Fruit fly (Drosophila melanogaster) whole organism, embryonic: ENCODE data around the gene CG14329.

Source experiments
- Asciz ChIP-seq: fragments of 200-800 bp; sonication (Bioruptor generic); optimal IDR thresholded peaks from 2 replicates; lab custom pipeline; 2017; ENCODE audit warnings: missing biosample characterization, mild to moderate bottlenecking, missing genetic modification characterization, missing genetic modification reagents
- BtbVII ChIP-seq: fragments of 200-800 bp; sonication (Bioruptor generic); optimal IDR thresholded peaks from 3 replicates; lab custom pipeline; 2017; ENCODE audit warnings: missing biosample characterization, mild to moderate bottlenecking, missing genetic modification characterization
- CG10147 ChIP-seq: fragments of 200-800 bp; sonication (Bioruptor generic); optimal IDR thresholded peaks from 2 replicates; lab custom pipeline; 2019; ENCODE audit warnings: missing biosample characterization, mild to moderate bottlenecking, missing genetic modification characterization, moderate library complexity
- CG11093 ChIP-seq: fragments of 200-800 bp; sonication (Bioruptor generic); IDR thresholded peaks from 3 replicates; pipeline ENCODE4 v1.3.6; 2022; ENCODE audit warnings: missing biosample characterization, missing genetic modification characterization
- CG12299 ChIP-seq: fragments of 200-800 bp; sonication (Bioruptor generic); optimal IDR thresholded peaks from 2 replicates; lab custom pipeline; 2018; ENCODE audit warnings: missing biosample characterization, mild to moderate bottlenecking, missing genetic modification characterization
- CG12659 ChIP-seq: fragments of 200-800 bp; sonication (Bioruptor generic); optimal IDR thresholded peaks from 3 replicates; lab custom pipeline; 2017; ENCODE audit warnings: mild to moderate bottlenecking, missing biosample characterization, missing genetic modification reagents, missing genetic modification characterization
- CG12942 ChIP-seq: fragments of 200-800 bp; sonication (Bioruptor generic); optimal IDR thresholded peaks from 3 replicates; lab custom pipeline; 2016; ENCODE audit warnings: missing biosample characterization, missing genetic modification characterization
- CG14441 ChIP-seq: fragments of 200-800 bp; sonication (Bioruptor generic); IDR thresholded peaks from 2 replicates; pipeline ENCODE4 v1.3.6; 2022; ENCODE audit warnings: missing biosample characterization, missing genetic modification characterization
- CG14860 ChIP-seq: fragments of 200-800 bp; sonication (Bioruptor generic); IDR thresholded peaks from 3 replicates; pipeline ENCODE4 v1.3.6; 2022; ENCODE audit warnings: missing biosample characterization, missing genetic modification characterization; ENCODE audit not compliant: partially characterized antibody
- CG18599 ChIP-seq: fragments of 200-800 bp; sonication (Bioruptor generic); optimal IDR thresholded peaks from 3 replicates; lab custom pipeline; 2017; ENCODE audit warnings: missing biosample characterization, missing genetic modification characterization, mild to moderate bottlenecking, moderate library complexity, missing genetic modification reagents
- CG30403 ChIP-seq: fragments of 200-800 bp; sonication (Bioruptor generic); optimal IDR thresholded peaks from 3 replicates; lab custom pipeline; 2016; ENCODE audit warnings: missing biosample characterization, missing genetic modification characterization
- CG32532 ChIP-seq: fragments of 200-800 bp; sonication (Bioruptor generic); IDR thresholded peaks from 2 replicates; pipeline ENCODE4 v1.3.6; 2022; ENCODE audit warnings: missing biosample characterization, missing genetic modification characterization
- CG34376 ChIP-seq: fragments of 200-800 bp; sonication (Bioruptor generic); optimal IDR thresholded peaks from 2 replicates; lab custom pipeline; 2018; ENCODE audit warnings: missing biosample characterization, mild to moderate bottlenecking, missing genetic modification characterization
- CG42726 ChIP-seq: fragments of 200-800 bp; sonication (Bioruptor generic); IDR thresholded peaks from 2 replicates; pipeline ENCODE4 v1.3.6; 2022; ENCODE audit warnings: missing biosample characterization, missing genetic modification characterization; ENCODE audit not compliant: partially characterized antibody
- CG6654 ChIP-seq: fragments of 200-800 bp; sonication (Bioruptor generic); optimal IDR thresholded peaks from 2 replicates; lab custom pipeline; 2017; ENCODE audit warnings: missing biosample characterization, mild to moderate bottlenecking, missing genetic modification characterization
- CG6791 ChIP-seq: fragments of 200-800 bp; sonication (Bioruptor generic); IDR thresholded peaks from 3 replicates; pipeline ENCODE4 v1.3.6; 2022; ENCODE audit warnings: missing biosample characterization, missing genetic modification characterization; ENCODE audit not compliant: partially characterized antibody
- CG7357 ChIP-seq: fragments of 200-800 bp; sonication (Bioruptor generic); IDR thresholded peaks from 3 replicates; pipeline ENCODE4 v1.3.6; 2022; ENCODE audit warnings: missing biosample characterization, missing genetic modification characterization
- CG7786 ChIP-seq: fragments of 200-800 bp; sonication (Bioruptor generic); optimal IDR thresholded peaks from 2 replicates; lab custom pipeline; 2016; ENCODE audit warnings: missing biosample characterization, missing genetic modification characterization
- CG8290 ChIP-seq, 3 experiments: fragments of 200-800 bp; sonication (Bioruptor generic); optimal IDR thresholded peaks; 2 replicates each; lab custom pipeline; 2016 to 2019; ENCODE audit warnings: missing biosample characterization in 3 of 3, missing genetic modification characterization in 3 of 3, mild to moderate bottlenecking in 2 of 3, moderate library complexity in 1 of 3
- Dfd ChIP-seq, 2 experiments: fragments of >200 bp; optimal IDR thresholded peaks; 2 replicates each; lab custom pipeline; 2017; ENCODE audit warnings: missing biosample characterization in 2 of 2, missing genetic modification characterization in 2 of 2
- Doc3 ChIP-seq: fragments of 200-800 bp; sonication (Bioruptor generic); IDR thresholded peaks from 3 replicates; pipeline ENCODE4 v1.3.6; 2022; ENCODE audit warnings: missing biosample characterization, missing genetic modification characterization; ENCODE audit not compliant: partially characterized antibody
- Ets65A ChIP-seq: fragments of 200-800 bp; sonication (Bioruptor generic); peaks from one replicate; lab custom pipeline; 2016; ENCODE audit warnings: missing biosample characterization, missing genetic modification characterization
- Hey ChIP-seq: fragments of 200-800 bp; sonication (Bioruptor generic); optimal IDR thresholded peaks from 3 replicates; lab custom pipeline; 2018; ENCODE audit warnings: missing biosample characterization, mild to moderate bottlenecking, missing genetic modification characterization
- Hmr ChIP-seq: fragments of 200-800 bp; sonication (Bioruptor generic); optimal IDR thresholded peaks from 3 replicates; lab custom pipeline; 2017; ENCODE audit warnings: mild to moderate bottlenecking, missing biosample characterization, missing genetic modification reagents, missing genetic modification characterization
- Hsf ChIP-seq: fragments of 200-800 bp; sonication (Bioruptor generic); optimal IDR thresholded peaks from 3 replicates; lab custom pipeline; 2016; ENCODE audit warnings: missing biosample characterization, missing genetic modification characterization
- Jarid2 ChIP-seq: fragments of 200-800 bp; sonication (Bioruptor generic); optimal IDR thresholded peaks from 3 replicates; lab custom pipeline; 2017; ENCODE audit warnings: mild to moderate bottlenecking, missing biosample characterization, missing genetic modification reagents, missing genetic modification characterization
- Kr ChIP-seq: fragments of 200-800 bp; sonication (Bioruptor generic); optimal IDR thresholded peaks from 2 replicates; lab custom pipeline; 2017; ENCODE audit warnings: missing biosample characterization, mild to moderate bottlenecking, missing genetic modification characterization
- Med ChIP-seq: fragments of 200-800 bp; sonication (Bioruptor generic); peaks from one replicate; lab custom pipeline; 2016; ENCODE audit warnings: missing biosample characterization, missing genetic modification characterization, mild to moderate bottlenecking, inconsistent platforms, moderate library complexity
- NfI ChIP-seq: fragments of 200-800 bp; sonication (Bioruptor generic); optimal IDR thresholded peaks from 3 replicates; lab custom pipeline; 2018; ENCODE audit warnings: missing biosample characterization, mild to moderate bottlenecking, missing genetic modification characterization, moderate library complexity
- PHDP ChIP-seq: fragments of 200-800 bp; sonication (Bioruptor generic); optimal IDR thresholded peaks from 3 replicates; lab custom pipeline; 2018; ENCODE audit warnings: missing biosample characterization, mild to moderate bottlenecking, missing genetic modification characterization, moderate library complexity
- Scr ChIP-seq: fragments of 200-800 bp; sonication (Bioruptor generic); IDR thresholded peaks from 2 replicates; pipeline ENCODE4 v1.3.6; 2022; ENCODE audit warnings: missing biosample characterization, missing genetic modification characterization; ENCODE audit not compliant: partially characterized antibody
- amos ChIP-seq: fragments of 200-800 bp; sonication (Bioruptor generic); IDR thresholded peaks from 2 replicates; pipeline ENCODE4 v1.3.6; 2022; ENCODE audit warnings: missing biosample characterization, missing genetic modification characterization; ENCODE audit not compliant: partially characterized antibody
- ap ChIP-seq: fragments of 200-800 bp; sonication (Bioruptor generic); IDR thresholded peaks from 2 replicates; pipeline ENCODE4 v1.3.6; 2022; ENCODE audit warnings: missing biosample characterization, missing genetic modification characterization
- bab2 ChIP-seq: fragments of 200-800 bp; sonication (Bioruptor generic); optimal IDR thresholded peaks from 2 replicates; lab custom pipeline; 2016; ENCODE audit warnings: missing biosample characterization, missing genetic modification characterization
- ems ChIP-seq: fragments of 200-800 bp; sonication (Bioruptor generic); optimal IDR thresholded peaks from 3 replicates; lab custom pipeline; 2016; ENCODE audit warnings: missing biosample characterization, missing genetic modification characterization
- fd64A ChIP-seq: fragments of 200-800 bp; sonication (Bioruptor generic); optimal IDR thresholded peaks from 3 replicates; lab custom pipeline; 2018; ENCODE audit warnings: missing biosample characterization, mild to moderate bottlenecking, missing genetic modification characterization
- fu2 ChIP-seq: fragments of 200-800 bp; sonication (Bioruptor generic); optimal IDR thresholded peaks from 2 replicates; lab custom pipeline; 2016; ENCODE audit warnings: missing biosample characterization, missing genetic modification characterization
- gcm ChIP-seq: fragments of 200-800 bp; sonication (Bioruptor generic); optimal IDR thresholded peaks from 2 replicates; lab custom pipeline; 2019; ENCODE audit warnings: missing biosample characterization, mild to moderate bottlenecking, missing genetic modification characterization, moderate library complexity
- gt ChIP-seq: fragments of 200-800 bp; sonication (Bioruptor generic); IDR thresholded peaks from 2 replicates; pipeline ENCODE4 v1.3.6; 2022; ENCODE audit warnings: missing biosample characterization, missing genetic modification characterization
- hb ChIP-seq: fragments of 200-800 bp; sonication (Bioruptor generic); IDR thresholded peaks from 3 replicates; pipeline ENCODE4 v1.3.6; 2022; ENCODE audit warnings: missing biosample characterization, missing genetic modification characterization; ENCODE audit not compliant: partially characterized antibody
- inv ChIP-seq: fragments of 200-800 bp; sonication (Bioruptor generic); IDR thresholded peaks from 2 replicates; pipeline ENCODE4 v1.3.6; 2022; ENCODE audit warnings: missing biosample characterization, missing genetic modification characterization; ENCODE audit not compliant: partially characterized antibody
- jumu ChIP-seq: fragments of 200-800 bp; sonication (Bioruptor generic); optimal IDR thresholded peaks from 3 replicates; lab custom pipeline; 2016; ENCODE audit warnings: missing biosample characterization, missing genetic modification characterization
- lilli ChIP-seq: fragments of 200-800 bp; sonication (Bioruptor generic); optimal IDR thresholded peaks from 3 replicates; lab custom pipeline; 2016; ENCODE audit warnings: missing biosample characterization, missing genetic modification characterization
- sd ChIP-seq: fragments of 200-800 bp; sonication (Bioruptor generic); optimal IDR thresholded peaks from 3 replicates; lab custom pipeline; 2018; ENCODE audit warnings: missing biosample characterization, mild to moderate bottlenecking, missing genetic modification characterization, moderate library complexity
- sug ChIP-seq: fragments of 200-800 bp; optimal IDR thresholded peaks from 2 replicates; lab custom pipeline; 2019; ENCODE audit warnings: missing biosample characterization, mild to moderate bottlenecking, missing genetic modification characterization, moderate library complexity
- tio ChIP-seq: fragments of 200-800 bp; sonication (Bioruptor generic); optimal IDR thresholded peaks from 2 replicates; lab custom pipeline; 2017; ENCODE audit warnings: missing biosample characterization, missing genetic modification characterization, inconsistent platforms
- tna ChIP-seq: fragments of 200-800 bp; sonication (Bioruptor generic); IDR thresholded peaks from 2 replicates; pipeline ENCODE4 v1.3.6; 2022; ENCODE audit warnings: missing biosample characterization, missing genetic modification characterization; ENCODE audit not compliant: partially characterized antibody
- twi ChIP-seq: fragments of 200-800 bp; optimal IDR thresholded peaks from 2 replicates; lab custom pipeline; 2019; ENCODE audit warnings: missing biosample characterization, mild to moderate bottlenecking, missing genetic modification characterization, moderate library complexity
- vvl ChIP-seq: fragments of 200-800 bp; sonication (Bioruptor generic); IDR thresholded peaks from 2 replicates; pipeline ENCODE4 v1.3.6; 2022; ENCODE audit warnings: missing biosample characterization, missing genetic modification characterization
- z ChIP-seq: fragments of 200-800 bp; sonication (Bioruptor generic); IDR thresholded peaks from 3 replicates; pipeline ENCODE4 v1.3.6; 2022; ENCODE audit warnings: missing biosample characterization, missing genetic modification characterization

The CG14329 gene

dm6 chr3R:17603717-17604116, 5.4 kb upstream of the CG14329 start (continued):
- TF ChIP-seq CG7786 (GFP tag; lab: Kevin White, UChicago) (no peak), Doc3 (GFP tag; lab: Robert Waterston, UW) (0 out of 3 replicates have a peak, but pooled peaks have one; percentile 38), sd (peak; percentile 89), gcm (GFP tag; lab: Kevin White, UChicago) (no peak), CG32532 (no peak), vvl (GFP tag; lab: Robert Waterston, UW) (peak; percentile 41), PHDP (tag; lab: Kevin White, UChicago) (no peak), gt (GFP tag; lab: Robert Waterston, UW) (no peak), inv (GFP tag; lab: Robert Waterston, UW) (0 out of 2 replicates have a peak, but pooled peaks have one; percentile 23), CG42726 (GFP tag; lab: Robert Waterston, UW) (peak; percentile 64; the same call in 1 of the 2 replicates), CG8290 (GFP tag; optimal IDR thresholded peaks at IDR 0.05; lab: Kevin White, UChicago) (no peak), CG8290 (tag; optimal IDR thresholded peaks at IDR 0.05; lab: Kevin White, UChicago) (no peak), CG18599 (no peak), sug (no peak), Jarid2 (no peak), BtbVII (GFP tag; lab: Kevin White, UChicago) (no peak), Scr (GFP tag; lab: Robert Waterston, UW) (peak; percentile 40), fd64A (GFP tag; lab: Kevin White, UChicago) (no peak), z (GFP tag; lab: Robert Waterston, UW) (no peak), CG12299 (no peak), tna (GFP tag; lab: Robert Waterston, UW) (no peak), lilli (GFP tag; lab: Kevin White, UChicago) (no peak), Ets65A (no peak), Dfd (GFP tag; optimal IDR thresholded peaks at IDR 0.05; lab: Kevin White, UChicago) (no peak), CG11093 (GFP tag; lab: Robert Waterston, UW) (no peak), tio (GFP tag; lab: Kevin White, UChicago) (no peak), CG30403 (GFP tag; lab: Kevin White, UChicago) (no peak), CG12659 (GFP tag; lab: Kevin White, UChicago) (no peak), Hsf (GFP tag; lab: Kevin White, UChicago) (no peak), amos (GFP tag; lab: Robert Waterston, UW) (peak; percentile 23; the same call in 1 of the 2 replicates), CG34376 (no peak), hb (GFP tag; lab: Robert Waterston, UW) (no peak), NfI (no peak), Med (GFP tag; lab: Kevin White, UChicago) (peak; percentile 13), jumu (GFP tag; lab: Kevin White, UChicago) (no peak), CG6654 (GFP tag; lab: Kevin White, UChicago) (no peak), Hmr (no peak), ap (GFP tag; lab: Robert Waterston, UW) (no peak), CG10147 (GFP tag; lab: Kevin White, UChicago) (no peak), bab2 (no peak), CG14860 (GFP tag; lab: Robert Waterston, UW) (no peak), CG14441 (no peak), CG7357 (GFP tag; lab: Robert Waterston, UW) (no peak), ems (GFP tag; lab: Kevin White, UChicago) (no peak), CG6791 (GFP tag; lab: Robert Waterston, UW) (peak; percentile 61; the same call in 2 of the 3 replicates), Hey (tag; lab: Kevin White, UChicago) (peak; percentile 95), twi (peak; percentile 94), Asciz (no peak), fu2 (no peak), Kr (GFP tag; lab: Kevin White, UChicago) (peak; percentile 30), CG12942 (GFP tag; lab: Kevin White, UChicago) (no peak)
